Fruit fly (Drosophila melanogaster): ENCODE measurements around the gene CG32152.

- TF ChIP-seq psq (optimal IDR thresholded peaks at IDR 0.05) (no peak), usp (GFP tag; optimal IDR thresholded peaks at IDR 0.05) (no peak)
Measured at dm6 chr3L:16160073-16160398, 16.2 kb upstream of the CG32152 start.
